Worm (Caenorhabditis elegans) whole organism, midembryonic: Measurements from ENCODE around the gene C17H12.8.
"Not testable (repeated sequence)": the region's sequence is repeated elsewhere in the genome, so short reads cannot be mapped to it uniquely, and the experiment has no call there.

Experiments
- T22C8.4 ChIP-seq: fragments of 200-800 bp; sonication (Bioruptor generic); IDR thresholded peaks from 2 replicates; pipeline ENCODE4 v1.3.6; 2022; ENCODE audit warnings: missing genetic modification characterization, missing compliant biosample characterization
- cog-1 ChIP-seq: sonication (generic microtip); optimal IDR thresholded peaks from 2 replicates; lab custom pipeline; 2016; ENCODE audit warnings: missing genetic modification characterization, missing compliant biosample characterization
- flt-1 ChIP-seq: fragments of 200-800 bp; sonication (Bioruptor generic); IDR thresholded peaks from 2 replicates; pipeline ENCODE4 v1.3.6; 2022; ENCODE audit warnings: missing genetic modification characterization, missing compliant biosample characterization
- klf-2 ChIP-seq: fragments of 200-800 bp; sonication (Bioruptor generic); conservative IDR thresholded peaks from 2 replicates; pipeline ENCODE4 v1.3.6; 2022; ENCODE audit warnings: missing genetic modification reagents, missing genetic modification characterization, missing compliant biosample characterization
- med-1 ChIP-seq: sonication (generic microtip); optimal IDR thresholded peaks from 2 replicates; lab custom pipeline; 2017; ENCODE audit warnings: missing genetic modification characterization, mild to moderate bottlenecking, missing compliant biosample characterization, antibody characterized with exemption, missing genetic modification reagents; ENCODE audit not compliant: insufficient read depth
- ref-1 ChIP-seq: fragments of 200-800 bp; sonication (Bioruptor generic); conservative IDR thresholded peaks from 2 replicates; pipeline ENCODE4 v1.3.6; 2022; ENCODE audit warnings: missing genetic modification reagents, missing genetic modification characterization, missing compliant biosample characterization
- tab-1 ChIP-seq: fragments of 200-800 bp; sonication (Bioruptor generic); IDR thresholded peaks from 2 replicates; pipeline ENCODE4 v1.3.6; 2022; ENCODE audit warnings: missing genetic modification characterization, missing compliant biosample characterization
- ztf-23 ChIP-seq: fragments of 200-800 bp; sonication (Bioruptor generic); IDR thresholded peaks from 2 replicates; pipeline ENCODE4 v1.3.6; 2022; ENCODE audit warnings: missing genetic modification reagents, missing genetic modification characterization, missing compliant biosample characterization
- ztf-29 ChIP-seq: fragments of 200-800 bp; sonication (Bioruptor generic); IDR thresholded peaks from 2 replicates; pipeline ENCODE4 v1.3.6; 2022; ENCODE audit warnings: missing genetic modification reagents, missing genetic modification characterization, missing compliant biosample characterization

C17H12.8 gene

DNA sequence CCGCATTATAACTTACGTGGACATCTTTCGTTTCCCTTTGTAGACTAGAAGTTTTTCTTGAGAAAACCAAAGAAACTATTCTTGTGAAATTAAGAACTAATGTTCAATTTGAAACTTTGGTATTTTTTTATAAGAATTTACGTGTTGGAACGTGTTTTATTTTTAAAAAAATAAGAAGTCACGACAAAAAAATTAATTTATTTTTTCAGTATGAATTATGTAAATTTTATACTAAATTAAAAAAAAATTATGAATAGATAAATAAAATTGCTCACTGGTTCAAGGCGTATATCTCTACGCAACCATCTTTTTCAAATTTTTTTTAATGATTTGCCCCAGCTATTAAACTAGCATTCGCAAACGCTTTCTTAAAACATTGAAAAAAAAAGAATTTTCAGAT is 949 bp upstream of the C17H12.8 start, which contains the start of gene C17H12.5:
Gene C17H12.5, minus strand, starts transcription at position 101 of the 400 bp plus-strand sequence.
- no peak for TF ChIP-seq tab-1 (GFP tag; lab: Robert Waterston, UW)
- TF ChIP-seq med-1 (GFP tag; lab: Kevin White, UChicago), result no peak
- TF ChIP-seq ztf-29 (GFP tag; lab: Robert Waterston, UW), result no peak
- TF ChIP-seq flt-1 (GFP tag; lab: Robert Waterston, UW), result no peak
- TF ChIP-seq T22C8.4 (GFP tag; lab: Robert Waterston, UW), result no peak
- TF ChIP-seq cog-1, result no peak
- no peak for TF ChIP-seq ztf-23 (GFP tag; lab: Robert Waterston, UW)
- TF ChIP-seq klf-2, result no peak
- TF ChIP-seq ref-1 (GFP tag; lab: Robert Waterston, UW), result no peak

DNA sequence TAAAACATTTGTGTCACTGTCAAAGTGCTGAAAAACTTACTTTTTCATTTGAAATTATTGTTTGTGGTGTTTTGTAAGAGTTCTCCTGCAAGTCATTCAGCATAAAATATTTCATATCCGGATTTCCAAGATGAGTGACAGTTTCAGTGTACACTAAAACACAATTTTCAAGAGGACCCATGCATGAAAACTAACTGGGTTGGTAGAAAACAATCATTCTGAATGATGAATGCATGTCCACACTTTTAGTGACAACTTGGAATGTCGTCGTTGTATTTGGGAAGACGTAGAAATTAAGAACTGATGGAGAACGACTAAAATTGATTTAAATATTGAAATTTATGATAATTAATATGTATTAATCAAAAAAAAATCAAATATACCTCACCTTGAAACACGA is 3.2 kb downstream of the C17H12.8 start:
- TF ChIP-seq ref-1 (GFP tag; lab: Robert Waterston, UW) (no peak), klf-2 (no peak), T22C8.4 (GFP tag; lab: Robert Waterston, UW) (no peak), ztf-23 (GFP tag; lab: Robert Waterston, UW) (no peak), med-1 (GFP tag; lab: Kevin White, UChicago) (no peak), flt-1 (GFP tag; lab: Robert Waterston, UW) (no peak), tab-1 (GFP tag; lab: Robert Waterston, UW) (no peak), ztf-29 (GFP tag; lab: Robert Waterston, UW) (no peak), cog-1 (no peak)

DNA sequence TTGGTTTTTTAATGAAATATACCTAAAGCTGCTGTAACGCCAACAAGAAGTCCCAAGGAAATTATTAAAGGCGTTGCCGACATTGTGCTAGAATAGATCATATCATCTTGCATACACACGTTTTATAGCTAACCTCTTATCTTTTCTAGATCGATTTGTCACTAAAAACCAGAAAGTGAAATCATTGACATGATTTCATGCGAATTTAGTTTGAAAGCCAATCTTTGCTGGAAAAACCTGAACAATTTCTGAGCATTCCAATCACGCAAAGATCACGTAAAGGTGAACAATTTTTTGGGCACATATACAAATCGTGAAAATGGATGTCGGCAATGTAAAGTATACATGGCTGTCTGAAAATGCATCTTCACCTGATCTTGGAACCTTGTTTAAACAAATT is 3.9 kb downstream of the C17H12.8 start, which contains the start of gene C17H12.6:
Gene C17H12.6, minus strand, starts transcription at position 101 of the 400 bp plus-strand sequence.
- no peak for TF ChIP-seq T22C8.4 (GFP tag; lab: Robert Waterston, UW)
- no peak for TF ChIP-seq med-1 (GFP tag; lab: Kevin White, UChicago)
- no peak for TF ChIP-seq ztf-23 (GFP tag; lab: Robert Waterston, UW)
- no peak for TF ChIP-seq ref-1 (GFP tag; lab: Robert Waterston, UW)
- no peak for TF ChIP-seq klf-2
- no peak for TF ChIP-seq tab-1 (GFP tag; lab: Robert Waterston, UW)
- TF ChIP-seq ztf-29 (GFP tag; lab: Robert Waterston, UW), result no peak
- TF ChIP-seq cog-1, result no peak
- no peak for TF ChIP-seq flt-1 (GFP tag; lab: Robert Waterston, UW)

DNA sequence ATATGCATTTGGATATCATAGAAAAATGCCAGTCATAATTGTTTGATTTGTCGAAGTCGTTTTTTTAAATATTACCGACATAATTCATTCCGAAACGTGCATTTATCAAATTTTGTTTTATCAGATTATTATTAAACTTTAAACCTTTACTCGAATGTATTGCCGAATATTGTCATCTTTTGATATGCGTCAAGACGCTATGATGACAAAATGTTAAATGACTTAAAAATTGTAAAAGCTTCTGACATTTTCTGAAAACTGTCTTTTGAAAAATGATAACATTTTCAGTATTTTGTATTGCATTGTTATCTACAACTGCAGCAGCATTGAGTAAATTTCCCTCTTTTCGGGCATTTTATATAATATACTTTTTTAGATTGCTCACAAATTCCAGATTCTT is 6.1 kb downstream of the C17H12.8 start, which contains the start of gene H20E11.3:
Gene H20E11.3, plus strand, starts transcription at position 195 of the 400 bp plus-strand sequence.
- no peak for TF ChIP-seq klf-2
- no peak for TF ChIP-seq T22C8.4 (GFP tag; lab: Robert Waterston, UW)
- TF ChIP-seq flt-1 (GFP tag; lab: Robert Waterston, UW), result no peak
- no peak for TF ChIP-seq ztf-29 (GFP tag; lab: Robert Waterston, UW)
- no peak for TF ChIP-seq cog-1
- TF ChIP-seq ztf-23 (GFP tag; lab: Robert Waterston, UW), result no peak
- no peak for TF ChIP-seq tab-1 (GFP tag; lab: Robert Waterston, UW)
- TF ChIP-seq med-1 (GFP tag; lab: Kevin White, UChicago), result no peak
- TF ChIP-seq ref-1 (GFP tag; lab: Robert Waterston, UW), result no peak

DNA sequence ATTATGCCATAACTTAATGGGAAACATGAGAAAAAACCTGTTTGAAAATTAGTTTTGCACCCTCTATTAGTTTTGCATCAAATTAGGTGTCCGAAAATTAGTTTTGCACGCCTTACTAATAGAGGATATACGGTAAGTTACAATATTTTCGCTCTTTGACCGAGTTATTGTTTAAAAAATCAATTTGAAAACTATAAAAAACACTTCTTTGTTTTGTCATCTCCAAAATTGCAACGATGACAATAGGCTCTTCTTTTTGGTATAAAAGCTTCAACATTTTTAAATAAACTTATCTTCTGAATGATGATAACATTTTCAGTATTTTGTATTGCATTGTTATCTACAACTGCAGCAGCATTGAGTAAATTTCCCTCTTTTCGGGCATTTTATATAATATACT is 9.0 kb downstream of the C17H12.8 start, which contains the start of gene H20E11.2:
Gene H20E11.2, plus strand, starts transcription at position 301 of the 400 bp plus-strand sequence.
- not testable (repeated sequence) for TF ChIP-seq cog-1; ztf-23 (GFP tag; lab: Robert Waterston, UW); tab-1 (GFP tag; lab: Robert Waterston, UW)

DNA sequence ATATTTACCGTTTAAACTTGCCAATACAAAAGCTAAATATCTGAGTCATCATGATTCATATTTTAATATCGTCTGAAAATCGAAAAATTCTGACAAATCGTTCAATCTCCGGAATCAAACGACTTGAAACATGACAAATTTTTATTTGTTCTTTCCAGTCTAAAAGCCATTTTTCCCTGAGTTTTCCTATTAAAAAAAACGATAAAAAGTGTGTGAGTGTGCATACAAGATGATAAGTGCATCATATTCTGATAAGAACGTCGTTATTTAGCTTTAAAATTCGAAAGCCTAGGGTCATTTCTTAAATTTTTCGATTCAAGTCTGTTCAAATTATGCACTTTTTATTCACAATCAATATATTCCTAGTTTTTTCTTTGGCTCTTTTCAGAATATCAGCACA is 11.4 kb downstream of the C17H12.8 start, which contains the start of gene H20E11.1:
Gene H20E11.1, plus strand, starts transcription at position 244 of the 400 bp plus-strand sequence.
- TF ChIP-seq ztf-23 (GFP tag; lab: Robert Waterston, UW) (no peak), cog-1 (no peak), ztf-29 (GFP tag; lab: Robert Waterston, UW) (no peak), tab-1 (GFP tag; lab: Robert Waterston, UW) (no peak), T22C8.4 (GFP tag; lab: Robert Waterston, UW) (no peak)

DNA sequence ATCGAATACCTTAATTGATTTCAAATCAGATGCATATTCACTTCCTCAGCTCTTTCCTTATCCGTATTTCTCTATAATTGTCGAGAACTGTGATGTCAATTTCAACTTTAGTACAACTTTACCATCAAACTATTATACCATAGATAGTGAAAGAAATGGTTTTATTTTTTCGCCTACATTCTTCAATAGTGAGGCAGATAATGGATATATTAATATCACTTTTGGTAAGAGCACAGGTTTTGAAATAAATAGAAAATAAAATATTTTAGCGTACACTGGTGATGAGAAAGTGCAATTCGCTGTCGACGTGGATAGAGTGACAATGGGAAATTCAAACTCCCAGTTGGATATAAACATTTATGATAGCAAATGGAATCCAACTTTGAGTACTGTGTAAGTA is 13.7 kb downstream of the C17H12.8 start:
- no peak for TF ChIP-seq med-1 (GFP tag; lab: Kevin White, UChicago)
- no peak for TF ChIP-seq ztf-23 (GFP tag; lab: Robert Waterston, UW)
- TF ChIP-seq ztf-29 (GFP tag; lab: Robert Waterston, UW), result no peak
- TF ChIP-seq klf-2, result no peak
- TF ChIP-seq cog-1, result no peak
- TF ChIP-seq tab-1 (GFP tag; lab: Robert Waterston, UW), result no peak
- TF ChIP-seq flt-1 (GFP tag; lab: Robert Waterston, UW), result no peak
- TF ChIP-seq ref-1 (GFP tag; lab: Robert Waterston, UW), result no peak
- no peak for TF ChIP-seq T22C8.4 (GFP tag; lab: Robert Waterston, UW)

DNA sequence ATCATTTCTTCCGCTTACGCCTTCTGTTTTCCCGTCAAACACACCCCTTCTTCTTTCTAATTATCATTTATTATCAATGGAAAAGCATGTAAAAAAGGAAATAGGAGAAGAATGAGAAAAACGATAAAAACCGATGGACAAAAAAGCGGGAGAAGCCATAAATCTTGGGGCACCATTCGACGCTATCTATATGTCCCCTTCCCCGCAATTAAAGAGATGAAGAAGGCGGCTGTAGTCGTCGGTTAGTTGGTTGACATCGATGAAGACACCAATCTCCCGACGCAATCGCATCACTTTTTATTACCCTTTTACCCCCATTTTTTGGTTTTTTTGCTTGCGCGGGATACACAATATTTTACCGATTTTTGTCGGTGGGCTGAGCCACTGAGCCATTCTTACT is 15.1 kb downstream of the C17H12.8 start:
- TF ChIP-seq klf-2 (no peak), ztf-23 (GFP tag; lab: Robert Waterston, UW) (no peak), tab-1 (GFP tag; lab: Robert Waterston, UW) (no peak), cog-1 (no peak), ref-1 (GFP tag; lab: Robert Waterston, UW) (no peak), T22C8.4 (GFP tag; lab: Robert Waterston, UW) (no peak), flt-1 (GFP tag; lab: Robert Waterston, UW) (no peak), ztf-29 (GFP tag; lab: Robert Waterston, UW) (no peak), med-1 (GFP tag; lab: Kevin White, UChicago) (no peak)

DNA sequence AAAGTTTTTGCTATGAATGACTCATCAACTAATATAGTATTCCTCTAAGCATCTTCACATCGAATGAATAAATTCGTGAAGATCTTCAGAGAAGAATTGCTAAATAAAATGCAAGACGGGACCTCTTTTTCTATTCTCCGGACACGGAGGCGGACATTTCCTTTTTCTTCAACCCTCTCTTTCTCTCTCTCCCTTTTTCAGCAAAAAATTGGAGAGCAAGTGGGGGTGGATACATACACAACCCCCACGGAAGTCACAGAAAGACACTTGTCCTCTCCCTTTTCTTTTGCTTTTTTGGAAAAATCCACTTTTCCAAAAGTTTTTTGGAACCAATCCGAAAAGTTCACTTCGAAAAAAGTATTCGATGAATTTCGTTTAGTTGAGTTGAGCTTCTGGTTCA is 16.2 kb downstream of the C17H12.8 start:
- TF ChIP-seq T22C8.4 (GFP tag; lab: Robert Waterston, UW), result no peak
- TF ChIP-seq flt-1 (GFP tag; lab: Robert Waterston, UW), result no peak
- TF ChIP-seq klf-2, result no peak
- no peak for TF ChIP-seq med-1 (GFP tag; lab: Kevin White, UChicago)
- TF ChIP-seq ztf-23 (GFP tag; lab: Robert Waterston, UW), result no peak
- TF ChIP-seq tab-1 (GFP tag; lab: Robert Waterston, UW), result no peak
- no peak for TF ChIP-seq ref-1 (GFP tag; lab: Robert Waterston, UW)
- no peak for TF ChIP-seq ztf-29 (GFP tag; lab: Robert Waterston, UW)
- no peak for TF ChIP-seq cog-1
